Fruit fly (Drosophila melanogaster): ENCODE data around the gene CG2540.

CG2540 gene

dm6 chrX:12654288-12654729 lies 24.6 kb downstream of the CG2540 start:
- TF ChIP-seq EcR (GFP tag; optimal IDR thresholded peaks at IDR 0.05) = peak; percentile 44
- no peak for TF ChIP-seq D1 (tag; optimal IDR thresholded peaks at IDR 0.05)
- peak; percentile 23 for TF ChIP-seq Pif1A (GFP tag; optimal IDR thresholded peaks at IDR 0.05)
- no peak for TF ChIP-seq Ets98B (GFP tag; IDR thresholded peaks at IDR 0.05)
- peak; percentile 62; the same call in 1 of the 3 replicates for TF ChIP-seq fd96Ca (GFP tag; IDR thresholded peaks at IDR 0.05)
- TF ChIP-seq CG10348 (GFP tag; IDR thresholded peaks at IDR 0.05) = no peak
- no peak for TF ChIP-seq CG9948 (tag; optimal IDR thresholded peaks at IDR 0.05)
- TF ChIP-seq rn (GFP tag; IDR thresholded peaks at IDR 0.05) = no peak
- no peak for TF ChIP-seq CG14655 (GFP tag; optimal IDR thresholded peaks at IDR 0.05)
- peak; percentile 10 for TF ChIP-seq CG15710 (tag; optimal IDR thresholded peaks at IDR 0.05)
- TF ChIP-seq gl (tag; optimal IDR thresholded peaks at IDR 0.05) = no peak
- TF ChIP-seq CG32121 (GFP tag; IDR thresholded peaks at IDR 0.05) = peak; percentile 53
- peak; percentile 23 for TF ChIP-seq CG8301 (tag; optimal IDR thresholded peaks at IDR 0.05)
- no peak for TF ChIP-seq CG17806 (tag; optimal IDR thresholded peaks at IDR 0.05)
- no peak for TF ChIP-seq CG13204 (GFP tag; optimal IDR thresholded peaks at IDR 0.05)
- no peak for TF ChIP-seq CG34367 (tag; optimal IDR thresholded peaks at IDR 0.05)
- peak; percentile 9 for TF ChIP-seq Snoo (tag; optimal IDR thresholded peaks at IDR 0.05)
- peak; percentile 17 for TF ChIP-seq CG8159 (tag; optimal IDR thresholded peaks at IDR 0.05)
- no peak; the same call in 1 of the 2 replicates for TF ChIP-seq CG12605 (GFP tag; IDR thresholded peaks at IDR 0.05)
- no peak for TF ChIP-seq Pif1B (GFP tag; optimal IDR thresholded peaks at IDR 0.05)
- 0 out of 3 replicates have a peak, but pooled peaks have one; percentile 13 for TF ChIP-seq CG4496 (GFP tag; IDR thresholded peaks at IDR 0.05)

dm6 chrX:12658400-12658998 lies 28.8 kb downstream of the CG2540 start:
- TF ChIP-seq CG13204 (GFP tag; optimal IDR thresholded peaks at IDR 0.05) = no peak
- no peak for TF ChIP-seq rn (GFP tag; IDR thresholded peaks at IDR 0.05)
- TF ChIP-seq D1 (tag; optimal IDR thresholded peaks at IDR 0.05) = no peak
- no peak for TF ChIP-seq CG14655 (GFP tag; optimal IDR thresholded peaks at IDR 0.05)
- no peak for TF ChIP-seq CG8301 (tag; optimal IDR thresholded peaks at IDR 0.05)
- TF ChIP-seq CG4496 (GFP tag; IDR thresholded peaks at IDR 0.05) = no peak
- no peak for TF ChIP-seq fd96Ca (GFP tag; IDR thresholded peaks at IDR 0.05)
- TF ChIP-seq CG9948 (tag; optimal IDR thresholded peaks at IDR 0.05) = no peak
- TF ChIP-seq CG34367 (tag; optimal IDR thresholded peaks at IDR 0.05) = no peak
- no peak for TF ChIP-seq EcR (GFP tag; optimal IDR thresholded peaks at IDR 0.05)
- TF ChIP-seq Pif1A (GFP tag; optimal IDR thresholded peaks at IDR 0.05) = no peak
- no peak for TF ChIP-seq CG32121 (GFP tag; IDR thresholded peaks at IDR 0.05)
- no peak for TF ChIP-seq CG8159 (tag; optimal IDR thresholded peaks at IDR 0.05)
- no peak for TF ChIP-seq CG15710 (tag; optimal IDR thresholded peaks at IDR 0.05)
- no peak for TF ChIP-seq CG12605 (GFP tag; IDR thresholded peaks at IDR 0.05)

- no peak for TF ChIP-seq Pif1A (GFP tag; optimal IDR thresholded peaks at IDR 0.05)
- peak; percentile 0 for TF ChIP-seq CG8159 (tag; optimal IDR thresholded peaks at IDR 0.05)
- TF ChIP-seq CG10348 (GFP tag; IDR thresholded peaks at IDR 0.05) = no peak
- TF ChIP-seq Pif1B (GFP tag; optimal IDR thresholded peaks at IDR 0.05) = no peak
- TF ChIP-seq CG34367 (tag; optimal IDR thresholded peaks at IDR 0.05) = no peak
- TF ChIP-seq gl (tag; optimal IDR thresholded peaks at IDR 0.05) = no peak
- TF ChIP-seq CG13204 (GFP tag; optimal IDR thresholded peaks at IDR 0.05) = no peak
- no peak for TF ChIP-seq D1 (tag; optimal IDR thresholded peaks at IDR 0.05)
- no peak for TF ChIP-seq CG9948 (tag; optimal IDR thresholded peaks at IDR 0.05)
- no peak for TF ChIP-seq CG8301 (tag; optimal IDR thresholded peaks at IDR 0.05)
- 0 out of 2 replicates have a peak, but pooled peaks have one; percentile 33 for TF ChIP-seq CG32121 (GFP tag; IDR thresholded peaks at IDR 0.05)
- TF ChIP-seq CG17806 (tag; optimal IDR thresholded peaks at IDR 0.05) = no peak
- TF ChIP-seq rn (GFP tag; IDR thresholded peaks at IDR 0.05) = no peak
- no peak for TF ChIP-seq fd96Ca (GFP tag; IDR thresholded peaks at IDR 0.05)
- peak; percentile 55; the same call in 2 of the 3 replicates for TF ChIP-seq CG4496 (GFP tag; IDR thresholded peaks at IDR 0.05)
- peak; percentile 49; the same call in 1 of the 2 replicates for TF ChIP-seq CG12605 (GFP tag; IDR thresholded peaks at IDR 0.05)
- no peak for TF ChIP-seq CG15710 (tag; optimal IDR thresholded peaks at IDR 0.05)
- TF ChIP-seq EcR (GFP tag; optimal IDR thresholded peaks at IDR 0.05) = no peak
- peak; percentile 26; the same call in 1 of the 2 replicates for TF ChIP-seq Ets98B (GFP tag; IDR thresholded peaks at IDR 0.05)
- TF ChIP-seq CG14655 (GFP tag; optimal IDR thresholded peaks at IDR 0.05) = no peak
- peak; percentile 17 for TF ChIP-seq Snoo (tag; optimal IDR thresholded peaks at IDR 0.05)
Measured at dm6 chrX:12658999-12659560, 29.4 kb downstream of the CG2540 start, which contains the start of gene Tis11. TSS of gene Tis11 (plus strand) at chrX:12659415.

dm6 chrX:12660030-12660630 lies 30.5 kb downstream of the CG2540 start:
- TF ChIP-seq CG17806 (tag; optimal IDR thresholded peaks at IDR 0.05) = no peak
- TF ChIP-seq rn (GFP tag; IDR thresholded peaks at IDR 0.05) = no peak
- no peak for TF ChIP-seq D1 (tag; optimal IDR thresholded peaks at IDR 0.05)
- peak; percentile 18 for TF ChIP-seq CG34367 (tag; optimal IDR thresholded peaks at IDR 0.05)
- peak; percentile 7 for TF ChIP-seq Pif1A (GFP tag; optimal IDR thresholded peaks at IDR 0.05)
- TF ChIP-seq CG4496 (GFP tag; IDR thresholded peaks at IDR 0.05) = no peak
- peak; percentile 16 for TF ChIP-seq CG14655 (GFP tag; optimal IDR thresholded peaks at IDR 0.05)
- no peak for TF ChIP-seq Snoo (tag; optimal IDR thresholded peaks at IDR 0.05)
- peak; percentile 57 for TF ChIP-seq gl (tag; optimal IDR thresholded peaks at IDR 0.05)
- TF ChIP-seq CG9948 (tag; optimal IDR thresholded peaks at IDR 0.05) = no peak
- TF ChIP-seq CG8159 (tag; optimal IDR thresholded peaks at IDR 0.05) = peak; percentile 9
- TF ChIP-seq CG32121 (GFP tag; IDR thresholded peaks at IDR 0.05) = no peak
- TF ChIP-seq CG13204 (GFP tag; optimal IDR thresholded peaks at IDR 0.05) = peak; percentile 47
- peak; percentile 29 for TF ChIP-seq Pif1B (GFP tag; optimal IDR thresholded peaks at IDR 0.05)
- no peak for TF ChIP-seq Ets98B (GFP tag; IDR thresholded peaks at IDR 0.05)
- TF ChIP-seq EcR (GFP tag; optimal IDR thresholded peaks at IDR 0.05) = peak; percentile 48
- TF ChIP-seq CG12605 (GFP tag; IDR thresholded peaks at IDR 0.05) = no peak
- TF ChIP-seq fd96Ca (GFP tag; IDR thresholded peaks at IDR 0.05) = no peak; the same call in 2 of the 3 replicates
- peak; percentile 11 for TF ChIP-seq CG15710 (tag; optimal IDR thresholded peaks at IDR 0.05)
- TF ChIP-seq CG10348 (GFP tag; IDR thresholded peaks at IDR 0.05) = no peak
- no peak for TF ChIP-seq CG8301 (tag; optimal IDR thresholded peaks at IDR 0.05)

Data from whole organism, pupa.